Fruit fly (Drosophila melanogaster) whole organism, embryonic: ENCODE results near the gene CG31681.

Source experiments
- Atf3 ChIP-seq: fragments of 200-800 bp; sonication (Bioruptor generic); optimal IDR thresholded peaks from 3 replicates; lab custom pipeline; 2016; ENCODE audit warnings: missing biosample characterization, missing genetic modification characterization
- BEAF-32 ChIP-seq: fragments of 200-800 bp; sonication (Bioruptor generic); optimal IDR thresholded peaks from 3 replicates; lab custom pipeline; 2017; ENCODE audit warnings: missing biosample characterization, missing genetic modification characterization, mild to moderate bottlenecking, moderate library complexity, missing genetic modification reagents
- BtbVII ChIP-seq: fragments of 200-800 bp; sonication (Bioruptor generic); optimal IDR thresholded peaks from 3 replicates; lab custom pipeline; 2017; ENCODE audit warnings: missing biosample characterization, mild to moderate bottlenecking, missing genetic modification characterization
- CG10209 ChIP-seq: fragments of 200-800 bp; sonication (Bioruptor generic); optimal IDR thresholded peaks from 3 replicates; lab custom pipeline; 2017; ENCODE audit warnings: missing biosample characterization, mild to moderate bottlenecking, missing genetic modification characterization, missing genetic modification reagents
- CG13123 ChIP-seq: fragments of 200-800 bp; sonication (Bioruptor generic); optimal IDR thresholded peaks from 2 replicates; lab custom pipeline; 2016; ENCODE audit warnings: missing biosample characterization, missing genetic modification characterization
- CG13424 ChIP-seq: fragments of 200-800 bp; sonication (Bioruptor generic); optimal IDR thresholded peaks from 2 replicates; lab custom pipeline; 2019; ENCODE audit warnings: missing biosample characterization, mild to moderate bottlenecking, missing genetic modification characterization, moderate library complexity
- CG15269 ChIP-seq: fragments of 200-800 bp; sonication (Bioruptor generic); optimal IDR thresholded peaks from 2 replicates; lab custom pipeline; 2018; ENCODE audit warnings: missing biosample characterization, mild to moderate bottlenecking, missing genetic modification characterization, moderate library complexity
- CG15696 ChIP-seq: fragments of 200-800 bp; sonication (Bioruptor generic); optimal IDR thresholded peaks from 2 replicates; lab custom pipeline; 2019; ENCODE audit warnings: missing biosample characterization, mild to moderate bottlenecking, missing genetic modification characterization, moderate library complexity
- CG16779 ChIP-seq: fragments of 200-800 bp; sonication (Bioruptor generic); IDR thresholded peaks from 2 replicates; pipeline ENCODE4 v1.3.6; 2022; ENCODE audit warnings: missing biosample characterization, missing genetic modification characterization
- CG2129 ChIP-seq: fragments of 200-800 bp; sonication (Bioruptor generic); IDR thresholded peaks from 2 replicates; pipeline ENCODE4 v1.3.6; 2022; ENCODE audit warnings: missing biosample characterization, missing genetic modification characterization; ENCODE audit not compliant: partially characterized antibody
- CG2199 ChIP-seq: fragments of 200-800 bp; sonication (Bioruptor generic); IDR thresholded peaks from 3 replicates; pipeline ENCODE4 v1.3.6; 2022; ENCODE audit warnings: missing biosample characterization, missing genetic modification characterization
- CG4282 ChIP-seq: fragments of 200-800 bp; sonication (Bioruptor generic); optimal IDR thresholded peaks from 2 replicates; lab custom pipeline; 2016; ENCODE audit warnings: missing biosample characterization, missing genetic modification characterization
- CG7357 ChIP-seq: fragments of 200-800 bp; sonication (Bioruptor generic); IDR thresholded peaks from 3 replicates; pipeline ENCODE4 v1.3.6; 2022; ENCODE audit warnings: missing biosample characterization, missing genetic modification characterization
- CG8290 ChIP-seq, 3 experiments: fragments of 200-800 bp; sonication (Bioruptor generic); optimal IDR thresholded peaks; 2 replicates each; lab custom pipeline; 2016 to 2019; ENCODE audit warnings: missing biosample characterization in 3 of 3, missing genetic modification characterization in 3 of 3, mild to moderate bottlenecking in 2 of 3, moderate library complexity in 1 of 3
- Fer2 ChIP-seq: fragments of 200-800 bp; sonication (Bioruptor generic); optimal IDR thresholded peaks from 2 replicates; lab custom pipeline; 2018; ENCODE audit warnings: missing biosample characterization, mild to moderate bottlenecking, missing genetic modification characterization, moderate library complexity
- HLH3B ChIP-seq: fragments of 200-800 bp; sonication (Bioruptor generic); IDR thresholded peaks from 2 replicates; pipeline ENCODE4 v1.3.6; 2022; ENCODE audit warnings: missing biosample characterization, missing genetic modification characterization
- Kr ChIP-seq: fragments of 200-800 bp; sonication (Bioruptor generic); optimal IDR thresholded peaks from 2 replicates; lab custom pipeline; 2017; ENCODE audit warnings: missing biosample characterization, mild to moderate bottlenecking, missing genetic modification characterization
- Med ChIP-seq: fragments of 200-800 bp; sonication (Bioruptor generic); peaks from one replicate; lab custom pipeline; 2016; ENCODE audit warnings: missing biosample characterization, missing genetic modification characterization, mild to moderate bottlenecking, inconsistent platforms, moderate library complexity
- NC2β ChIP-seq: fragments of 200-800 bp; sonication (Bioruptor generic); optimal IDR thresholded peaks from 2 replicates; lab custom pipeline; 2016; ENCODE audit warnings: missing biosample characterization, missing genetic modification characterization
- NK7.1 ChIP-seq: fragments of 200-800 bp; sonication (Bioruptor generic); optimal IDR thresholded peaks from 3 replicates; lab custom pipeline; 2016; ENCODE audit warnings: missing biosample characterization, missing genetic modification characterization
- Spps ChIP-seq: fragments of 200-800 bp; sonication (Bioruptor generic); optimal IDR thresholded peaks from 2 replicates; lab custom pipeline; 2018; ENCODE audit warnings: missing biosample characterization, mild to moderate bottlenecking, missing genetic modification characterization
- Sry-β ChIP-seq: fragments of 200-800 bp; sonication (Bioruptor generic); optimal IDR thresholded peaks from 2 replicates; lab custom pipeline; 2018; ENCODE audit warnings: missing biosample characterization, mild to moderate bottlenecking, missing genetic modification characterization, moderate library complexity
- Xbp1 ChIP-seq: fragments of 200-800 bp; sonication (Bioruptor generic); optimal IDR thresholded peaks from 3 replicates; lab custom pipeline; 2016; ENCODE audit warnings: missing biosample characterization, mild to moderate bottlenecking, missing genetic modification characterization
- YL-1 ChIP-seq: fragments of 200-800 bp; sonication (Bioruptor generic); optimal IDR thresholded peaks from 3 replicates; lab custom pipeline; 2017; ENCODE audit warnings: missing biosample characterization, mild to moderate bottlenecking, missing genetic modification characterization
- al ChIP-seq: fragments of 200-800 bp; sonication (Bioruptor generic); IDR thresholded peaks from 2 replicates; pipeline ENCODE4 v1.3.6; 2022; ENCODE audit warnings: missing biosample characterization, missing genetic modification characterization
- bab2 ChIP-seq: fragments of 200-800 bp; sonication (Bioruptor generic); optimal IDR thresholded peaks from 2 replicates; lab custom pipeline; 2016; ENCODE audit warnings: missing biosample characterization, missing genetic modification characterization
- en ChIP-seq: fragments of 200-800 bp; sonication (Bioruptor generic); optimal IDR thresholded peaks from 2 replicates; lab custom pipeline; 2016; ENCODE audit warnings: missing biosample characterization, missing genetic modification characterization
- ewg ChIP-seq: fragments of 200-800 bp; sonication (Bioruptor generic); optimal IDR thresholded peaks from 3 replicates; lab custom pipeline; 2017; ENCODE audit warnings: mild to moderate bottlenecking, missing biosample characterization, missing genetic modification reagents, missing genetic modification characterization
- exex ChIP-seq: fragments of 200-800 bp; sonication (Bioruptor generic); optimal IDR thresholded peaks from 4 replicates; lab custom pipeline; 2018; ENCODE audit warnings: missing biosample characterization, mild to moderate bottlenecking, missing genetic modification characterization, moderate library complexity
- grn ChIP-seq: fragments of 200-800 bp; sonication (Bioruptor generic); optimal IDR thresholded peaks from 3 replicates; lab custom pipeline; 2017; ENCODE audit warnings: missing biosample characterization, missing genetic modification characterization
- ind ChIP-seq: fragments of 200-800 bp; sonication (Bioruptor generic); optimal IDR thresholded peaks from 3 replicates; lab custom pipeline; 2016; ENCODE audit warnings: missing biosample characterization, missing genetic modification characterization
- insv ChIP-seq, 2 experiments: fragments of 200-800 bp; sonication (Bioruptor generic); optimal IDR thresholded peaks; 3 replicates each; lab custom pipeline; 2016 to 2018; ENCODE audit warnings: missing biosample characterization in 2 of 2, missing genetic modification characterization in 2 of 2
- jing ChIP-seq: fragments of 200-800 bp; sonication (Bioruptor generic); optimal IDR thresholded peaks from 2 replicates; lab custom pipeline; 2018; ENCODE audit warnings: missing biosample characterization, mild to moderate bottlenecking, missing genetic modification characterization
- lov ChIP-seq, 2 experiments: fragments of 200-800 bp in 1 of 2; fragments of >200 bp in 1 of 2; sonication (Bioruptor generic) in 1 of 2; IDR thresholded peaks in 1 of 2; optimal IDR thresholded peaks in 1 of 2; 2 replicates in 1 of 2; 3 replicates in 1 of 2; pipeline versions ENCODE4 v1.3.6 to Lab custom; 2017 to 2022; ENCODE audit warnings: missing biosample characterization in 1 of 2, missing genetic modification characterization in 1 of 2
- nerfin-2 ChIP-seq: fragments of 200-800 bp; sonication (Bioruptor generic); IDR thresholded peaks from 2 replicates; pipeline ENCODE4 v1.3.6; 2022; ENCODE audit warnings: missing biosample characterization, missing genetic modification characterization; ENCODE audit not compliant: partially characterized antibody
- odd ChIP-seq: fragments of 200-800 bp; sonication (Bioruptor generic); optimal IDR thresholded peaks from 2 replicates; lab custom pipeline; 2017; ENCODE audit warnings: missing biosample characterization, mild to moderate bottlenecking, missing genetic modification characterization
- stwl ChIP-seq: fragments of 200-800 bp; sonication (Bioruptor generic); optimal IDR thresholded peaks from 3 replicates; lab custom pipeline; 2018; ENCODE audit warnings: missing biosample characterization, mild to moderate bottlenecking, missing genetic modification characterization, moderate library complexity
- tgo ChIP-seq: fragments of 200-800 bp; sonication (Bioruptor generic); IDR thresholded peaks from 3 replicates; pipeline ENCODE4 v1.3.6; 2022; ENCODE audit warnings: missing biosample characterization, missing genetic modification characterization
- tin ChIP-seq: fragments of 200-800 bp; sonication (Bioruptor generic); optimal IDR thresholded peaks from 3 replicates; lab custom pipeline; 2016; ENCODE audit warnings: missing biosample characterization, missing genetic modification characterization
- vnd ChIP-seq: fragments of 200-800 bp; sonication (Bioruptor generic); IDR thresholded peaks from 3 replicates; pipeline ENCODE4 v1.3.6; 2022; ENCODE audit warnings: missing biosample characterization, missing genetic modification characterization; ENCODE audit not compliant: partially characterized antibody
- vvl ChIP-seq: fragments of 200-800 bp; sonication (Bioruptor generic); IDR thresholded peaks from 2 replicates; pipeline ENCODE4 v1.3.6; 2022; ENCODE audit warnings: missing biosample characterization, missing genetic modification characterization

Gene CG31681

DNA sequence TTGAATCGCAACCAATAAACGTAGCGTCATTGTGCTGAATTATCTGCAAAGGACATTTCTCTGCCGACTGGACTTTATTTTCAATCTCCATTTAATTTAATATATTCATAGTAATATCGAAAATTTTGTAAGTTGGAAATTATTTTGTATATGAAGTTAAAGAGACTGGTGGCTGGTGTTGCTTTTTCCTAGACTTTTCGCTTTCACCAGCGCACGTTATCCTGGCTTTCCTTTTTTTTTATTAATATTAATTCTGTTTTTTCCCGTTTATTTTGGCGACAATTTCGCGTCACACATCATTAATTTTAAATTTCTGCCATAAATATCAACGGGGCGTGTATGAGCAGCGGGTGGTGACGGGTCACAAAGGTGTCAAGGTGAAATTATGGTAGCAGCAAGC lies 21.5 kb downstream of the CG31681 start, which contains the start of gene CG34049:
TSS of gene CG34049 (minus strand) at position 101 of the 400 bp plus-strand sequence.
- TF ChIP-seq grn (GFP tag; lab: Kevin White, UChicago) (no peak), CG13424 (tag; lab: Kevin White, UChicago) (no peak), lov (optimal IDR thresholded peaks at IDR 0.05; lab: Kevin White, UChicago) (no peak), lov (GFP tag; IDR thresholded peaks at IDR 0.05; lab: Robert Waterston, UW) (no peak), insv (GFP tag; optimal IDR thresholded peaks at IDR 0.05; lab: Kevin White, UChicago) (no peak), CG7357 (GFP tag; lab: Robert Waterston, UW) (no peak), exex (tag; lab: Kevin White, UChicago) (no peak), bab2 (no peak), Spps (tag; lab: Kevin White, UChicago) (no peak), tgo (no peak), BEAF-32 (GFP tag; lab: Kevin White, UChicago) (no peak)

DNA sequence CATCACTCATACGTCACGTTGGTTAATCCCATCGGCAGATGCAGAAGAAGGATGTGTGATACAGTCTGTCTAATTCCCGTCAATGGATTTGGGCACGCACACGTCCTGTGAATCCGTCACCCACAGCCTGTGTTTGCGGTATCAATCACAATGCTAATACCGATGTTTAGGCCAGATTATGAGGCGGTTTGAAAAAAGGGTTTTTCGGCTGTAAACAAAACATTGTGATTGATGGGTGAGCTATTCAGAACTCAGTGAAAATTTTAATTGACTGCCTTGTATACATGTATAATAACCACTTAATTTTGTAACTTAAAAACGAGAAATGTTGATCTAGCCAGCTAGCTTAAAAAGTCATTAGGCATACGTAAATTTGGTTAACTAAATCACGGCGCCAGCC lies 23.5 kb downstream of the CG31681 start, which contains the start of gene CG4270:
TSS of gene CG4270 (plus strand) at position 301 of the 400 bp plus-strand sequence.
- TF ChIP-seq vnd (GFP tag; lab: Robert Waterston, UW) (no peak), Fer2 (no peak), CG2199 (no peak), en (GFP tag; lab: Kevin White, UChicago) (no peak), ewg (no peak), HLH3B (GFP tag; lab: Robert Waterston, UW) (no peak), nerfin-2 (GFP tag; lab: Robert Waterston, UW) (no peak), ind (GFP tag; lab: Kevin White, UChicago) (no peak), Atf3 (GFP tag; lab: Kevin White, UChicago) (no peak)

DNA sequence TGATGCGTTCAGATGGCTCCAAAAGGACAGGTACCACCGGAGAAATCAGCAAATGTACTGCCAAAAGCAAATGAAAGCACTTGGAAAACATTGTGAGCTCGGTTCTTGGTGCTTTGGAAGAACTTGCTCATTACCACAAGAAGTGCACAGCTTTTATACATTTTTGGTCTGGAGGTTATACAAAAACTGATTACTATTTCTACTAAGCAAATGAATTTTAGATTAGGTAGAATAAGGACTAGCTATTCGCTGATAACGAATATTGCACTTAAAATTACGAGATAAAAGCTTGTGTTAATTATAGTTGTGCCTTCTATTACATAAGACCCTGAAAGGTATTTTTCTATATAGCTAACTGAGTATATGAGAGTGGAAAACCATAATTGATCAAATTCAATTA lies 31.7 kb downstream of the CG31681 start, which contains the start of gene Send1:
TSS of gene Send1 (minus strand) at position 101 of the 400 bp plus-strand sequence.
- no peak for TF ChIP-seq CG15269 (tag; lab: Kevin White, UChicago)
- TF ChIP-seq CG2129 (GFP tag; lab: Robert Waterston, UW), result no peak
- no peak for TF ChIP-seq Xbp1 (GFP tag; lab: Kevin White, UChicago)
- TF ChIP-seq jing (GFP tag; lab: Kevin White, UChicago), result no peak
- TF ChIP-seq vvl (GFP tag; lab: Robert Waterston, UW), result no peak
- no peak for TF ChIP-seq stwl (tag; lab: Kevin White, UChicago)
- no peak for TF ChIP-seq BtbVII (GFP tag; lab: Kevin White, UChicago)
- no peak for TF ChIP-seq CG16779

DNA sequence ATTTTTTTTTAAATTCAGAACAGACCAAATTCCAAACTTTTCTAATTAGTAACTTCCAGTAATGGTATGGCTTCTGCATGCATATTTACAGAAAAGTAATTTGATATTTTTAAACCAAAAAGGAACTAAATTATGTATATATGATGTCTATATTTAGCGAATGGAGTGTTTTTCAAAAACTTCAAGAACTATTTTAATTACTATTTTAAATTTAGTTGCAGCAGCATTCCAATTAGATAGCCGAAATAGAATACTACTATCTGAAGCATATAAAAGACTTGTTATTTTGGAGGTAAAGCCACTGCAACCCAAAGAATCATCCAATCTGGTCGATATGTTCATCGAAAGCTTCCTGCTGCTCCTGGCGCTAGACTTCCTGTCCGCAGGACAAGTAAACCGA lies 33.9 kb downstream of the CG31681 start, which contains the start of gene CG17234:
TSS of gene CG17234 (plus strand) at position 301 of the 400 bp plus-strand sequence.
- TF ChIP-seq odd (GFP tag; lab: Kevin White, UChicago), result no peak
- TF ChIP-seq CG10209, result no peak
- TF ChIP-seq YL-1 (GFP tag; lab: Kevin White, UChicago), result no peak
- TF ChIP-seq CG8290 (GFP tag; optimal IDR thresholded peaks at IDR 0.05; lab: Kevin White, UChicago), result no peak
- TF ChIP-seq CG8290 (tag; optimal IDR thresholded peaks at IDR 0.05; lab: Kevin White, UChicago), result no peak
- TF ChIP-seq Med (GFP tag; lab: Kevin White, UChicago), result no peak
- no peak for TF ChIP-seq CG13123 (GFP tag; lab: Kevin White, UChicago)
- no peak for TF ChIP-seq NK7.1
- no peak for TF ChIP-seq Sry-β
- TF ChIP-seq Kr (GFP tag; lab: Kevin White, UChicago), result no peak
- TF ChIP-seq CG15696 (tag; lab: Kevin White, UChicago), result no peak
- TF ChIP-seq CG4282 (GFP tag; lab: Kevin White, UChicago), result no peak
- no peak for TF ChIP-seq al (GFP tag; lab: Robert Waterston, UW)
- TF ChIP-seq NC2β (GFP tag; lab: Kevin White, UChicago), result no peak
- no peak for TF ChIP-seq tin (GFP tag; lab: Kevin White, UChicago)
